Fruit fly (Drosophila melanogaster) whole organism: ENCODE results near the gene Tengl3.

Experiments
- Dll ChIP-seq: fragments of >200 bp; optimal IDR thresholded peaks from 2 replicates; lab custom pipeline; 2017
- EcR ChIP-seq, 2 experiments: fragments of >200 bp; optimal IDR thresholded peaks; 2 replicates each; lab custom pipeline; 2017; ENCODE audit warnings: missing biosample characterization in 2 of 2, missing genetic modification characterization in 2 of 2, missing genetic modification reagents in 2 of 2
- psq ChIP-seq: fragments of >200 bp; optimal IDR thresholded peaks from 2 replicates; lab custom pipeline; 2017

DNA sequence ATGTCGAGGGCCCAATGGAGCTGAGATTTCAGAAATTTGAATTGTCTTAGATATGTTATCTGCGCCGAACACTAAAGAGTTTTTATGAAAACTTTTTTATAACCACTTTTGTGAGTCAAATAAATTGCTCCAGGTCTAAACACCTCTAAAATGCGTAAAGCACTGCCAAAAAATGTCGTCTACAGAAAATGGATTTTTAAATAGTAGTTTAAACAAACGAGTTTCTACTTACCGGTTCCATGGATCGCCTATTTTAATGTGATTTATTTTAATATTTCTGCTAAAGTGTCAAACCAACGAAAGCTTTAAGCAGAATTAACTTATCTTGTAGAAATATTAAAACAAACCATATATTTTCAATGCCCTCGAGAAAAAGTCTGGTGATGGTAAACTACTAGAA lies 32.0 kb downstream of the Tengl3 start, which contains the start of gene CG31668:
- TF ChIP-seq Dll (lab: Kevin White, UChicago) = no peak
- TF ChIP-seq psq (lab: Kevin White, UChicago) = no peak
- no peak for TF ChIP-seq EcR (GFP tag; optimal IDR thresholded peaks at IDR 0.05; lab: Kevin White, UChicago)
